Worm (Caenorhabditis elegans): Measurements from ENCODE around the gene oac-4.
"Not testable (repeated sequence)": the region's sequence is repeated elsewhere in the genome, so short reads cannot be mapped to it uniquely, and the experiment has no call there.

oac-4 gene

DNA sequence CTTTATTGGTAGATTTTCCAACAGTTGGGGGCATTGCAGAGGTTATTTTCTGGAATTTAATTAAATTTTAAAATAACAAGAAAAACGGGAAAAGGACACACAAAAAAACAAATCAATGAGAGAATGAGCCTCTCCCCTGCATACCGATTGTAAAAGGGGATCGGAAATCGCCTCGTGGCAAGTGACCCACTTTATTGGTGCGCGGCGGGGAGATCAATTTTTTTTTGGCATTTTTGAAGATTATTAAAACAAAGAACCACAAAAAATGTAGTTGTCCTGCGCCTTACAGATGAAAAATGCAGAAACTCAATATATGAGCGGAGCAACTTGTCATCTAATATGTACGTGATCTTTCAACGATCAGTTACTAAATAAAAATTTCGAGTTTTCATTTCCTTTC, 14.6 kb downstream of the oac-4 start, which contains the start of gene F54D10.7:
Gene F54D10.7 (minus strand): TSS at position 49 of the 400 bp plus-strand sequence.
- TF ChIP-seq dpff-1 (tag; optimal IDR thresholded peaks at IDR 0.05) (no peak), aptf-2 (GFP tag; conservative IDR thresholded peaks at IDR 0.05) (peak; percentile 86), B0336.3 (GFP tag; IDR thresholded peaks at IDR 0.05) (no peak), madf-6 (GFP tag; IDR thresholded peaks at IDR 0.05) (0 out of 2 replicates have a peak, but pooled peaks have one; percentile 15), efl-1 (GFP tag; optimal IDR thresholded peaks at IDR 0.05) (peak; percentile 63), ekl-4 (GFP tag; IDR thresholded peaks at IDR 0.05) (no peak), unc-62 (GFP tag; optimal IDR thresholded peaks at IDR 0.05) (no peak), mcd-1 (GFP tag; IDR thresholded peaks at IDR 0.05) (no peak), F49E8.2 (tag; optimal IDR thresholded peaks at IDR 0.05; ENCODE audit: insufficient read depth) (no peak), ceh-79 (tag; optimal IDR thresholded peaks at IDR 0.05) (no peak), C17E4.6 (GFP tag; IDR thresholded peaks at IDR 0.05) (no peak)

ce11 chrII:3816251-3816849, 19.5 kb downstream of the oac-4 start, which contains the start of gene fbxa-24:
fbxa-24 (plus strand) TSS chrII:3816526.
- TF ChIP-seq zfh-2 (GFP tag; conservative IDR thresholded peaks at IDR 0.05) (0 out of 2 replicates have a peak, but pooled peaks have one; percentile 20), mcd-1 (GFP tag; IDR thresholded peaks at IDR 0.05) (peak; percentile 55), cebp-1 (tag; optimal IDR thresholded peaks at IDR 0.05) (peak; percentile 12), ceh-27 (GFP tag; optimal IDR thresholded peaks at IDR 0.05) (peak; percentile 54), pbrm-1 (GFP tag; IDR thresholded peaks at IDR 0.05) (peak; percentile 35; the same call in 1 of the 2 replicates), C06A6.2 (GFP tag; conservative IDR thresholded peaks at IDR 0.05) (peak; percentile 29; the same call in 1 of the 2 replicates), let-526 (GFP tag; IDR thresholded peaks at IDR 0.05) (0 out of 2 replicates have a peak, but pooled peaks have one; percentile 25), K11D2.4 (GFP tag; IDR thresholded peaks at IDR 0.05) (0 out of 2 replicates have a peak, but pooled peaks have one; percentile 31)
- not testable (repeated sequence) for TF ChIP-seq cebp-1 (GFP tag; IDR thresholded peaks at IDR 0.05)

DNA sequence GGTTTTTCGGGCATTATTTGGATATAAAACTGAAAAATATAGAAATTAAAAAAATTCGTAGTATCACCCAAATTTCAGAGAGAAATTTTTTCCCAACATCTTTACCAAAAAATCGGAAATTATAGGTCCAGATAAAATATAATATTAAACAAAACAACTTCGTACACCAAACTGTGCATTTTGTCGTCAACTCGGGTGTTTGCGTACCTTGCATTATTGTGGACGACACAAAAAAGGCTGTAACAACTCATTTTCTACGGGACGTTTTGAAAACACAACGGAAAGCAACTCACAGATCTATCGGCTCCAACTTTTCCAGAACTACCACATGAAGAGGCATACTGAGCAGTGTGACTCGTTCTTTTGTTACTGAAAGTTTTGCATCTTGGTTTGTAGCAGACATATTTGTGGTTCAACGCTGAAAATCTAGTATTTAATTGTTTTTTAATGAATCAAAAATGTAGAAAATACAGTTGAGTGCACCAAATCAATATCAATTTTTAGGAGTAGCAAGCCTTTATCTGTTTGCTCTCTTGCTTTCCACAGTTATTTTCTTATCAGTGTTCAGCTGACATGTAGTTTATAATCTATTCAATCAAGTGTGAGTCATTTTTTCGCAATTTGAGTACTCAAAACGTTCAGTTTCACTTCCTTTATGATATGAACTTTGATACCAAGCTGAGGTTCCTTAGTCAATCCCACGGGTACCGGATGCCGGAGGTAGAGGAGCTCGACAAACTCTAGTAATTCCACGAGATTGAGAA, 20.2 kb downstream of the oac-4 start:
- no peak for TF ChIP-seq hrde-1 (tag; optimal IDR thresholded peaks at IDR 0.05; ENCODE audit: borderline replicate concordance)
- peak; percentile 71 for TF ChIP-seq nhr-80 (tag; optimal IDR thresholded peaks at IDR 0.05)
- TF ChIP-seq ets-4 (GFP tag; optimal IDR thresholded peaks at IDR 0.05): peak; percentile 13
- no peak for TF ChIP-seq hlh-12 (tag; optimal IDR thresholded peaks at IDR 0.05)

ce11 chrII:3811816-3812332, 23.9 kb downstream of the oac-4 start, which contains the start of gene lido-15:
lido-15 (plus strand) TSS chrII:3812282.
- TF ChIP-seq cebp-1 (GFP tag; IDR thresholded peaks at IDR 0.05) (no peak), cebp-1 (tag; optimal IDR thresholded peaks at IDR 0.05) (peak; percentile 39), mcd-1 (GFP tag; IDR thresholded peaks at IDR 0.05) (0 out of 2 replicates have a peak, but pooled peaks have one; percentile 27), F57C9.4 (tag; optimal IDR thresholded peaks at IDR 0.05) (no peak), lag-1 (GFP tag; IDR thresholded peaks at IDR 0.05) (no peak), F49E8.2 (tag; optimal IDR thresholded peaks at IDR 0.05; ENCODE audit: insufficient read depth) (no peak), lin-35 (GFP tag; optimal IDR thresholded peaks at IDR 0.05) (no peak), B0336.3 (GFP tag; IDR thresholded peaks at IDR 0.05) (no peak), Y56A3A.18 (GFP tag; IDR thresholded peaks at IDR 0.05) (no peak), let-607 (tag; optimal IDR thresholded peaks at IDR 0.05) (no peak), attf-5 (GFP tag; optimal IDR thresholded peaks at IDR 0.05) (peak; percentile 5), F55B11.4 (tag; optimal IDR thresholded peaks at IDR 0.05; ENCODE audit: borderline replicate concordance, insufficient read depth) (no peak)
